Worm (Caenorhabditis elegans): ENCODE measurements around the gene vps-16.

DNA sequence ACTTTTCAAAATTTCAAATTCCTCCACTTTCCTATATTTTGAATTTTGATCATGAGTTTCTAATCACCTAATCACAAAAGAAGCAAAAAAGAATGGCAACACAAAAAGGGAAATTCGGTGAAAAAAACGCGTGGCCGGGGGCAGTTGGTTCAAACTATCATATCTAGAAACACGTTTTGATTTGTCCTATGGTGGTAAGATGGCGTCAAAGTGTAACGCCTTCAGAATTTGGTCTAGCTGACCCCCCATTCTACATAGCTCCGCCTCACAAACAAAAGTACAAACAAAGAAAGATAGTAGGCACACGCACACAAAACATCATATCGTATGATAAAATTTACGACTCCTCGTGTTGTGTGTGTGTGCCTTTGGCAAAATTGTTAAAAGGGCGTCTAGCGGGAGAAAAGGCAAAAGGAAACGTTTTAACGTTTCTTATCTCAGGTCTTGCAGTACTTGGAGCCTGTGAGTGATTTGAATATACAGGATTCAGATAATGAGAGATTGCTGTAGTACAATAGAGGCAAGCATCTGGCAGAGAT is 11.0 kb upstream of the vps-16 start:
- TF ChIP-seq him-1 (tag; optimal IDR thresholded peaks at IDR 0.05), result no peak
- no peak for TF ChIP-seq W03F9.2 (tag; optimal IDR thresholded peaks at IDR 0.05)
- no peak for TF ChIP-seq dao-5 (tag; optimal IDR thresholded peaks at IDR 0.05)

Data from whole organism, L4/young adult.